Worm (Caenorhabditis elegans) whole organism, young adult: ENCODE data around the gene yif-1.

Experiments
- efl-1 ChIP-seq: fragments of 150-350 bp; optimal IDR thresholded peaks from 2 replicates; lab custom pipeline; 2014; ENCODE audit warnings: missing biosample characterization, missing genetic modification reagents, missing genetic modification characterization
- nfya-2 ChIP-seq: fragments of 200-800 bp; sonication (Bioruptor generic); IDR thresholded peaks from 2 replicates; pipeline ENCODE4 v1.3.6; 2022; ENCODE audit warnings: missing genetic modification reagents, missing genetic modification characterization, missing compliant biosample characterization
- rcor-1 ChIP-seq: fragments of 200-800 bp; sonication (Bioruptor generic); IDR thresholded peaks from 2 replicates; pipeline ENCODE4 v1.3.6; 2022; ENCODE audit warnings: missing genetic modification reagents, missing genetic modification characterization, missing compliant biosample characterization
- snpc-4 ChIP-seq, 5 experiments: fragments of 150-350 bp in 1 of 5; sonication (generic microtip) in 4 of 5; optimal IDR thresholded peaks; 2 replicates each; lab custom pipeline; 2014 to 2018; ENCODE audit warnings: missing genetic modification characterization in 5 of 5, missing biosample characterization in 3 of 5, antibody characterized with exemption in 2 of 5, mild to moderate bottlenecking in 2 of 5, missing compliant biosample characterization in 2 of 5, missing genotype in 2 of 5, moderate library complexity in 2 of 5, missing genetic modification reagents in 1 of 5

ce11 chrV:10030992-10031383 lies 23.7 kb downstream of the yif-1 start, which contains the start of gene acl-2:
- TF ChIP-seq snpc-4 (GFP tag; optimal IDR thresholded peaks at IDR 0.05; lab: Kevin White, UChicago) (no peak), snpc-4 (tag; optimal IDR thresholded peaks at IDR 0.05; lab: Kevin White, UChicago) (no peak), efl-1 (GFP tag; lab: Kevin White, UChicago) (no peak), rcor-1 (GFP tag; lab: Robert Waterston, UW) (no peak), nfya-2 (no peak)
